Worm (Caenorhabditis elegans) whole organism, L4 larva: Measurements from ENCODE around the gene irg-8.

Source experiments
- ZK337.2 ChIP-seq: fragments of 200-800 bp; sonication (Bioruptor generic); IDR thresholded peaks from 2 replicates; pipeline ENCODE4 v1.3.6; 2022; ENCODE audit warnings: missing genetic modification reagents, missing genetic modification characterization, missing compliant biosample characterization
- lin-39 ChIP-seq: fragments of 150-350 bp; optimal IDR thresholded peaks from 2 replicates; lab custom pipeline; 2014; ENCODE audit warnings: missing biosample characterization, missing genetic modification reagents, missing genetic modification characterization
- mdl-1 ChIP-seq, 2 experiments: fragments of 150-350 bp in 1 of 2; sonication (generic microtip) in 1 of 2; optimal IDR thresholded peaks; 2 replicates each; lab custom pipeline; 2014 to 2017; ENCODE audit warnings: missing biosample characterization in 2 of 2, missing genetic modification characterization in 2 of 2
- pha-4 ChIP-seq, 2 experiments: fragments of 150-350 bp in 1 of 2; fragments of 200-800 bp in 1 of 2; sonication (Bioruptor generic) in 1 of 2; IDR thresholded peaks in 1 of 2; optimal IDR thresholded peaks in 1 of 2; 2 replicates each; pipeline versions ENCODE4 v1.3.6 to Lab custom; 2014 to 2022; ENCODE audit warnings: missing genetic modification characterization in 2 of 2, missing genetic modification reagents in 2 of 2, missing biosample characterization in 1 of 2, missing compliant biosample characterization in 1 of 2
- zfp-2 ChIP-seq: sonication (generic microtip); optimal IDR thresholded peaks from 2 replicates; lab custom pipeline; 2016; ENCODE audit warnings: mild to moderate bottlenecking, missing genetic modification characterization, missing compliant biosample characterization

ce11 chrV:404210-404669 lies 13.3 kb downstream of the irg-8 start, which contains the start of gene nhr-252:
- no peak for TF ChIP-seq pha-4 (GFP tag; IDR thresholded peaks at IDR 0.05; lab: Robert Waterston, UW)
- no peak for TF ChIP-seq pha-4 (tag; optimal IDR thresholded peaks at IDR 0.05; lab: Kevin White, UChicago)
- no peak for TF ChIP-seq lin-39 (tag; lab: Kevin White, UChicago)
- TF ChIP-seq mdl-1 (tag; optimal IDR thresholded peaks at IDR 0.05; lab: Kevin White, UChicago): no peak
- TF ChIP-seq ZK337.2: no peak
- no peak for TF ChIP-seq zfp-2 (tag; lab: Kevin White, UChicago)
